Fruit fly (Drosophila melanogaster): ENCODE results near the gene ttk.

ttk gene

dm6 chr3R:31765145-31765544 lies 51.5 kb downstream of the ttk start:
- TF ChIP-seq CTCF (optimal IDR thresholded peaks at IDR 0.05) (no peak), CG8478 (optimal IDR thresholded peaks at IDR 0.05) (no peak)

dm6 chr3R:31767528-31767927 lies 53.9 kb downstream of the ttk start:
- TF ChIP-seq CG8478 (optimal IDR thresholded peaks at IDR 0.05) = no peak
- no peak for TF ChIP-seq CTCF (optimal IDR thresholded peaks at IDR 0.05)

- TF ChIP-seq CTCF (optimal IDR thresholded peaks at IDR 0.05) (no peak), CG8478 (optimal IDR thresholded peaks at IDR 0.05) (no peak)
Measured at dm6 chr3R:31768198-31768597, 54.5 kb downstream of the ttk start.

- TF ChIP-seq CG8478 (optimal IDR thresholded peaks at IDR 0.05) = no peak
Measured at dm6 chr3R:31771790-31772576, 58.3 kb downstream of the ttk start, which contains the start of the genes betaGlu and sip3. betaGlu (minus strand) TSS chr3R:31771848. sip3 (plus strand) TSS chr3R:31772219.

- TF ChIP-seq CG8478 (optimal IDR thresholded peaks at IDR 0.05) = no peak
- TF ChIP-seq CTCF (optimal IDR thresholded peaks at IDR 0.05) = no peak
Measured at dm6 chr3R:31776583-31777362, 63.1 kb downstream of the ttk start, which contains the start of the genes CG2126 and faf. CG2126 (minus strand) TSS chr3R:31776652. faf (plus strand) TSS chr3R:31777020.

dm6 chr3R:31777482-31778165 lies 64.0 kb downstream of the ttk start:
- TF ChIP-seq CTCF (optimal IDR thresholded peaks at IDR 0.05) (no peak), CG8478 (optimal IDR thresholded peaks at IDR 0.05) (no peak)

All from S2 (cell line).